Worm (Caenorhabditis elegans) whole organism, young adult: ENCODE results near the gene rgs-2.
A peak's percentile ranks its signal among the peaks of the same experiment; 100 is the strongest.

Experiments
- B0019.2 ChIP-seq: fragments of 200-800 bp; sonication (Bioruptor generic); conservative IDR thresholded peaks from 2 replicates; pipeline ENCODE4 v1.3.6; 2022; ENCODE audit warnings: missing genetic modification reagents, missing genetic modification characterization, missing compliant biosample characterization
- B0035.1 ChIP-seq: sonication (generic microtip); optimal IDR thresholded peaks from 2 replicates; lab custom pipeline; 2016; ENCODE audit warnings: missing genetic modification characterization, mild to moderate bottlenecking, missing compliant biosample characterization, missing genotype, missing genetic modification reagents
- B0261.1 ChIP-seq: sonication (generic microtip); optimal IDR thresholded peaks from 2 replicates; lab custom pipeline; 2016; ENCODE audit warnings: mild to moderate bottlenecking, missing genetic modification characterization, moderate library complexity, missing compliant biosample characterization
- B0336.3 ChIP-seq: fragments of 200-800 bp; sonication (Bioruptor generic); IDR thresholded peaks from 2 replicates; pipeline ENCODE4 v1.3.6; 2022; ENCODE audit warnings: missing genetic modification characterization, missing compliant biosample characterization
- D2030.7 ChIP-seq: fragments of 200-800 bp; sonication (Bioruptor generic); IDR thresholded peaks from 2 replicates; pipeline ENCODE4 v1.3.6; 2022; ENCODE audit warnings: missing genetic modification reagents, missing genetic modification characterization, missing compliant biosample characterization
- F10E7.11 ChIP-seq: sonication (generic microtip); optimal IDR thresholded peaks from 2 replicates; lab custom pipeline; 2017; ENCODE audit warnings: mild to moderate bottlenecking, missing genetic modification characterization, moderate library complexity, missing compliant biosample characterization
- F22D6.2 ChIP-seq: sonication (generic microtip); optimal IDR thresholded peaks from 2 replicates; lab custom pipeline; 2016; ENCODE audit warnings: mild to moderate bottlenecking, missing genetic modification characterization, missing compliant biosample characterization
- F23B12.7 ChIP-seq: sonication (generic microtip); optimal IDR thresholded peaks from 2 replicates; lab custom pipeline; 2017; ENCODE audit warnings: missing genetic modification characterization, mild to moderate bottlenecking, missing compliant biosample characterization, antibody characterized with exemption, moderate library complexity; ENCODE audit not compliant: insufficient read depth
- F39B2.1 ChIP-seq: fragments of 200-800 bp; sonication (Bioruptor generic); IDR thresholded peaks from 2 replicates; pipeline ENCODE4 v1.3.6; 2022; ENCODE audit warnings: missing genetic modification reagents, missing genetic modification characterization, missing compliant biosample characterization
- F52B5.7 ChIP-seq: sonication (generic microtip); optimal IDR thresholded peaks from 2 replicates; lab custom pipeline; 2016; ENCODE audit warnings: mild to moderate bottlenecking, missing genetic modification characterization, missing compliant biosample characterization
- F57A8.1 ChIP-seq: fragments of 200-800 bp; sonication (Bioruptor generic); optimal IDR thresholded peaks from 2 replicates; lab custom pipeline; 2018; ENCODE audit warnings: mild to moderate bottlenecking, missing genetic modification characterization, moderate library complexity, missing compliant biosample characterization
- K12H6.12 ChIP-seq: fragments of 200-800 bp; sonication (Bioruptor generic); optimal IDR thresholded peaks from 2 replicates; lab custom pipeline; 2018; ENCODE audit warnings: mild to moderate bottlenecking, missing genetic modification characterization, missing compliant biosample characterization
- T26A5.8 ChIP-seq: sonication (generic microtip); optimal IDR thresholded peaks from 2 replicates; lab custom pipeline; 2016; ENCODE audit warnings: missing genetic modification characterization, missing compliant biosample characterization
- Y79H2A.3 ChIP-seq: fragments of 200-800 bp; sonication (Bioruptor generic); conservative IDR thresholded peaks from 2 replicates; pipeline ENCODE4 v1.3.6; 2022; ENCODE audit warnings: missing genetic modification reagents, missing genetic modification characterization, missing compliant biosample characterization
- Y95B8A.8 ChIP-seq: fragments of 200-800 bp; sonication (Bioruptor generic); IDR thresholded peaks from 2 replicates; pipeline ENCODE4 v1.3.6; 2022; ENCODE audit warnings: missing genetic modification reagents, missing genetic modification characterization, missing compliant biosample characterization
- ZK185.1 ChIP-seq: sonication (generic microtip); optimal IDR thresholded peaks from 2 replicates; lab custom pipeline; 2016; ENCODE audit warnings: mild to moderate bottlenecking, missing genetic modification characterization, missing compliant biosample characterization; ENCODE audit not compliant: poor library complexity, severe bottlenecking
- akir-1 ChIP-seq: fragments of 200-800 bp; sonication (Bioruptor generic); optimal IDR thresholded peaks from 2 replicates; lab custom pipeline; 2018; ENCODE audit warnings: mild to moderate bottlenecking, missing genetic modification characterization, moderate library complexity, missing compliant biosample characterization
- athp-1 ChIP-seq: sonication (generic microtip); optimal IDR thresholded peaks from 2 replicates; lab custom pipeline; 2017; ENCODE audit warnings: mild to moderate bottlenecking, missing genetic modification characterization, missing compliant biosample characterization
- attf-5 ChIP-seq: fragments of 200-800 bp; sonication (Bioruptor generic); optimal IDR thresholded peaks from 2 replicates; lab custom pipeline; 2018; ENCODE audit warnings: mild to moderate bottlenecking, missing genetic modification characterization, missing compliant biosample characterization
- attf-6 ChIP-seq: fragments of 200-800 bp; sonication (Bioruptor generic); IDR thresholded peaks from 2 replicates; pipeline ENCODE4 v1.3.6; 2022; ENCODE audit warnings: missing genetic modification reagents, missing genetic modification characterization, missing compliant biosample characterization
- bed-1 ChIP-seq: fragments of 200-800 bp; sonication (Bioruptor generic); IDR thresholded peaks from 2 replicates; pipeline ENCODE4 v1.3.6; 2022; ENCODE audit warnings: missing genetic modification reagents, missing genetic modification characterization, missing compliant biosample characterization
- bed-2 ChIP-seq: fragments of 200-800 bp; sonication (Bioruptor generic); IDR thresholded peaks from 2 replicates; pipeline ENCODE4 v1.3.6; 2022; ENCODE audit warnings: missing genetic modification reagents, missing genetic modification characterization, missing compliant biosample characterization
- cebp-1 ChIP-seq, 2 experiments: fragments of 200-800 bp in 1 of 2; sonication (Bioruptor generic) in 1 of 2; sonication (generic microtip) in 1 of 2; IDR thresholded peaks in 1 of 2; optimal IDR thresholded peaks in 1 of 2; 2 replicates each; pipeline versions ENCODE4 v1.3.6 to Lab custom; 2017 to 2022; ENCODE audit warnings: missing compliant biosample characterization in 2 of 2, missing genetic modification characterization in 2 of 2, mild to moderate bottlenecking in 1 of 2, missing genetic modification reagents in 1 of 2, moderate library complexity in 1 of 2
- ceh-91 ChIP-seq: fragments of 200-800 bp; sonication (Bioruptor generic); IDR thresholded peaks from 2 replicates; pipeline ENCODE4 v1.3.6; 2022; ENCODE audit warnings: missing genetic modification reagents, missing genetic modification characterization, missing compliant biosample characterization
- egrh-3 ChIP-seq: fragments of 200-800 bp; sonication (Bioruptor generic); IDR thresholded peaks from 2 replicates; pipeline ENCODE4 v1.3.6; 2022; ENCODE audit warnings: missing genetic modification reagents, missing genetic modification characterization, missing compliant biosample characterization
- ekl-4 ChIP-seq: fragments of 200-800 bp; sonication (Bioruptor generic); IDR thresholded peaks from 2 replicates; pipeline ENCODE4 v1.3.6; 2022; ENCODE audit warnings: missing genetic modification reagents, missing genetic modification characterization, missing compliant biosample characterization
- ets-4 ChIP-seq: fragments of 200-800 bp; sonication (Bioruptor generic); optimal IDR thresholded peaks from 2 replicates; lab custom pipeline; 2018; ENCODE audit warnings: mild to moderate bottlenecking, missing genetic modification characterization, missing compliant biosample characterization
- fkh-3 ChIP-seq: sonication (generic microtip); optimal IDR thresholded peaks from 2 replicates; lab custom pipeline; 2016; ENCODE audit warnings: mild to moderate bottlenecking, missing genetic modification characterization, missing compliant biosample characterization
- hlh-12 ChIP-seq: sonication (generic microtip); optimal IDR thresholded peaks from 2 replicates; lab custom pipeline; 2016; ENCODE audit warnings: missing genetic modification characterization, missing compliant biosample characterization
- lag-1 ChIP-seq: fragments of 200-800 bp; sonication (Bioruptor generic); IDR thresholded peaks from 2 replicates; pipeline ENCODE4 v1.3.6; 2022; ENCODE audit warnings: missing genetic modification reagents, missing genetic modification characterization, missing compliant biosample characterization
- let-607 ChIP-seq, 2 experiments: fragments of 200-800 bp in 1 of 2; sonication (Bioruptor generic) in 1 of 2; sonication (generic microtip) in 1 of 2; optimal IDR thresholded peaks; 2 replicates each; lab custom pipeline; 2016 to 2018; ENCODE audit warnings: mild to moderate bottlenecking in 2 of 2, missing compliant biosample characterization in 2 of 2, missing genetic modification characterization in 2 of 2, moderate library complexity in 2 of 2, missing genotype in 1 of 2
- lin-35 ChIP-seq, 3 experiments: fragments of 150-350 bp in 2 of 3; sonication (generic microtip) in 1 of 3; optimal IDR thresholded peaks; 2 replicates each; lab custom pipeline; 2014 to 2018; ENCODE audit warnings: missing biosample characterization in 3 of 3, missing genetic modification characterization in 3 of 3, missing genetic modification reagents in 3 of 3
- lsy-27 ChIP-seq: sonication (generic microtip); optimal IDR thresholded peaks from 2 replicates; lab custom pipeline; 2017; ENCODE audit warnings: missing genetic modification characterization, mild to moderate bottlenecking, missing compliant biosample characterization, antibody characterized with exemption, missing genotype, borderline replicate concordance; ENCODE audit not compliant: insufficient read depth
- madf-10 ChIP-seq: sonication (generic microtip); optimal IDR thresholded peaks from 2 replicates; lab custom pipeline; 2016; ENCODE audit warnings: mild to moderate bottlenecking, missing genetic modification characterization, missing compliant biosample characterization
- mcd-1 ChIP-seq: fragments of 200-800 bp; sonication (Bioruptor generic); IDR thresholded peaks from 2 replicates; pipeline ENCODE4 v1.3.6; 2022; ENCODE audit warnings: missing genetic modification reagents, missing genetic modification characterization, missing compliant biosample characterization
- mxl-1 ChIP-seq: sonication (generic microtip); optimal IDR thresholded peaks from 2 replicates; lab custom pipeline; 2016; ENCODE audit warnings: missing genetic modification characterization, missing compliant biosample characterization
- nfya-2 ChIP-seq: fragments of 200-800 bp; sonication (Bioruptor generic); IDR thresholded peaks from 2 replicates; pipeline ENCODE4 v1.3.6; 2022; ENCODE audit warnings: missing genetic modification reagents, missing genetic modification characterization, missing compliant biosample characterization
- nhr-120 ChIP-seq: fragments of 200-800 bp; sonication (Bioruptor generic); IDR thresholded peaks from 2 replicates; pipeline ENCODE4 v1.3.6; 2022; ENCODE audit warnings: missing genetic modification characterization, missing compliant biosample characterization
- nhr-27 ChIP-seq: fragments of 200-800 bp; sonication (Bioruptor generic); optimal IDR thresholded peaks from 2 replicates; lab custom pipeline; 2018; ENCODE audit warnings: mild to moderate bottlenecking, missing genetic modification characterization, moderate library complexity, missing compliant biosample characterization
- nhr-90 ChIP-seq: sonication (generic microtip); optimal IDR thresholded peaks from 2 replicates; lab custom pipeline; 2016; ENCODE audit warnings: missing genotype, mild to moderate bottlenecking, missing genetic modification characterization, missing compliant biosample characterization
- rcor-1 ChIP-seq: fragments of 200-800 bp; sonication (Bioruptor generic); IDR thresholded peaks from 2 replicates; pipeline ENCODE4 v1.3.6; 2022; ENCODE audit warnings: missing genetic modification reagents, missing genetic modification characterization, missing compliant biosample characterization
- snpc-1.3 ChIP-seq: sonication (generic microtip); optimal IDR thresholded peaks from 2 replicates; lab custom pipeline; 2017; ENCODE audit warnings: missing genetic modification characterization, mild to moderate bottlenecking, missing compliant biosample characterization, antibody characterized with exemption, moderate library complexity, missing genotype, missing genetic modification reagents; ENCODE audit not compliant: insufficient read depth
- xnd-1 ChIP-seq: sonication (generic microtip); optimal IDR thresholded peaks from 2 replicates; lab custom pipeline; 2016; ENCODE audit warnings: missing genotype, missing genetic modification reagents, missing genetic modification characterization, missing compliant biosample characterization
- zfh-2 ChIP-seq: fragments of 200-800 bp; sonication (Bioruptor generic); conservative IDR thresholded peaks from 2 replicates; pipeline ENCODE4 v1.3.6; 2022; ENCODE audit warnings: missing genetic modification reagents, missing genetic modification characterization, missing compliant biosample characterization
- ztf-18 ChIP-seq: sonication (generic microtip); optimal IDR thresholded peaks from 2 replicates; lab custom pipeline; 2016; ENCODE audit warnings: missing genotype, mild to moderate bottlenecking, missing genetic modification characterization, missing compliant biosample characterization

Gene rgs-2

ce11 chrX:12664987-12665451 is 47.4 kb upstream of the rgs-2 start (continued):
- TF ChIP-seq F23B12.7 (peak; percentile 73), madf-10 (peak; percentile 77), akir-1 (GFP tag; lab: Kevin White, UChicago) (peak; percentile 39), attf-5 (GFP tag; lab: Kevin White, UChicago) (peak; percentile 84), hlh-12 (peak; percentile 77), lsy-27 (tag; lab: Kevin White, UChicago) (no peak), B0336.3 (GFP tag; lab: Robert Waterston, UW) (peak; percentile 65), zfh-2 (GFP tag; lab: Robert Waterston, UW) (peak; percentile 73), F39B2.1 (GFP tag; lab: Robert Waterston, UW) (no peak), nfya-2 (GFP tag; lab: Robert Waterston, UW) (no peak), ets-4 (GFP tag; lab: Kevin White, UChicago) (peak; percentile 80), F22D6.2 (peak; percentile 40), F57A8.1 (GFP tag; lab: Kevin White, UChicago) (peak; percentile 79), ZK185.1 (peak; percentile 75), egrh-3 (GFP tag; lab: Robert Waterston, UW) (peak; percentile 75), nhr-90 (tag; lab: Kevin White, UChicago) (peak; percentile 93), mcd-1 (GFP tag; lab: Robert Waterston, UW) (peak; percentile 65), attf-6 (GFP tag; lab: Robert Waterston, UW) (0 out of 2 replicates have a peak, but pooled peaks have one; percentile 50), T26A5.8 (peak; percentile 88), athp-1 (tag; lab: Kevin White, UChicago) (peak; percentile 83), B0035.1 (tag; lab: Kevin White, UChicago) (peak; percentile 75), bed-2 (GFP tag; lab: Robert Waterston, UW) (0 out of 2 replicates have a peak, but pooled peaks have one; percentile 53), mxl-1 (tag; lab: Kevin White, UChicago) (peak; percentile 90), bed-1 (GFP tag; lab: Robert Waterston, UW) (peak; percentile 79), fkh-3 (tag; lab: Kevin White, UChicago) (peak; percentile 90), lag-1 (GFP tag; lab: Robert Waterston, UW) (no peak), F10E7.11 (peak; percentile 39), cebp-1 (GFP tag; IDR thresholded peaks at IDR 0.05; lab: Robert Waterston, UW) (no peak), cebp-1 (tag; optimal IDR thresholded peaks at IDR 0.05; lab: Kevin White, UChicago) (peak; percentile 83), Y95B8A.8 (GFP tag; lab: Robert Waterston, UW) (peak; percentile 68; the same call in 1 of the 2 replicates), snpc-1.3 (peak; percentile 78), ztf-18 (tag; lab: Kevin White, UChicago) (peak; percentile 72), ceh-91 (GFP tag; lab: Robert Waterston, UW) (no peak; the same call in 1 of the 2 replicates), lin-35 (GFP tag; optimal IDR thresholded peaks at IDR 0.05; lab: Kevin White, UChicago) (peak in 1 of 3 experiments; percentile 82), B0019.2 (no peak), nhr-120 (GFP tag; lab: Robert Waterston, UW) (peak; percentile 89; the same call in 1 of the 2 replicates), B0261.1 (tag; lab: Kevin White, UChicago) (peak; percentile 97), F52B5.7 (peak; percentile 89), let-607 (tag; optimal IDR thresholded peaks at IDR 0.05; lab: Kevin White, UChicago) (peak; percentile 64 to 75), K12H6.12 (peak; percentile 52), Y79H2A.3 (GFP tag; lab: Robert Waterston, UW) (peak; percentile 30; the same call in 1 of the 2 replicates), D2030.7 (peak; percentile 72; the same call in 1 of the 2 replicates), nhr-27 (peak; percentile 70), rcor-1 (peak; percentile 88), ekl-4 (GFP tag; lab: Robert Waterston, UW) (no peak), xnd-1 (tag; lab: Kevin White, UChicago) (no peak)
